Fruit fly (Drosophila melanogaster) whole organism, embryonic: Measurements from ENCODE around the gene CG46458.

Source experiments
- Atf3 ChIP-seq: fragments of 200-800 bp; sonication (Bioruptor generic); optimal IDR thresholded peaks from 3 replicates; lab custom pipeline; 2016; ENCODE audit warnings: missing biosample characterization, missing genetic modification characterization
- B-H2 ChIP-seq: fragments of 200-800 bp; sonication (Bioruptor generic); optimal IDR thresholded peaks from 2 replicates; lab custom pipeline; 2018; ENCODE audit warnings: missing biosample characterization, mild to moderate bottlenecking, missing genetic modification characterization
- CG10462 ChIP-seq: fragments of 200-800 bp; sonication (Bioruptor generic); optimal IDR thresholded peaks from 2 replicates; lab custom pipeline; 2016; ENCODE audit warnings: missing biosample characterization, missing genetic modification characterization
- CG11456 ChIP-seq: fragments of 200-800 bp; sonication (Bioruptor generic); IDR thresholded peaks from 3 replicates; pipeline ENCODE4 v1.3.6; 2022; ENCODE audit warnings: missing biosample characterization, missing genetic modification characterization
- CG11723 ChIP-seq: fragments of 200-800 bp; sonication (Bioruptor generic); optimal IDR thresholded peaks from 2 replicates; lab custom pipeline; 2017; ENCODE audit warnings: missing biosample characterization, mild to moderate bottlenecking, missing genetic modification characterization
- CG12219 ChIP-seq: fragments of 200-800 bp; sonication (Bioruptor generic); optimal IDR thresholded peaks from 3 replicates; lab custom pipeline; 2018; ENCODE audit warnings: missing biosample characterization, mild to moderate bottlenecking, missing genetic modification characterization
- CG13123 ChIP-seq: fragments of 200-800 bp; sonication (Bioruptor generic); optimal IDR thresholded peaks from 2 replicates; lab custom pipeline; 2016; ENCODE audit warnings: missing biosample characterization, missing genetic modification characterization
- CG14050 ChIP-seq: fragments of 200-800 bp; sonication (Bioruptor generic); IDR thresholded peaks from 3 replicates; pipeline ENCODE4 v1.3.6; 2022; ENCODE audit warnings: missing biosample characterization, missing genetic modification characterization
- CG15011 ChIP-seq: fragments of 200-800 bp; sonication (Bioruptor generic); optimal IDR thresholded peaks from 3 replicates; lab custom pipeline; 2018; ENCODE audit warnings: missing biosample characterization, mild to moderate bottlenecking, missing genetic modification characterization
- CG16863 ChIP-seq: fragments of 200-800 bp; sonication (Bioruptor generic); optimal IDR thresholded peaks from 3 replicates; lab custom pipeline; 2016; ENCODE audit warnings: missing biosample characterization, missing genetic modification characterization
- CG17328 ChIP-seq: fragments of 200-800 bp; sonication (Bioruptor generic); IDR thresholded peaks from 2 replicates; pipeline ENCODE4 v1.3.6; 2022; ENCODE audit warnings: missing biosample characterization, missing genetic modification characterization
- CG17568 ChIP-seq: fragments of 200-800 bp; sonication (Bioruptor generic); optimal IDR thresholded peaks from 2 replicates; lab custom pipeline; 2018; ENCODE audit warnings: missing biosample characterization, mild to moderate bottlenecking, missing genetic modification characterization, moderate library complexity
- CG1832 ChIP-seq: fragments of 200-800 bp; sonication (Bioruptor generic); optimal IDR thresholded peaks from 2 replicates; lab custom pipeline; 2017; ENCODE audit warnings: missing biosample characterization, mild to moderate bottlenecking, missing genetic modification characterization, inconsistent platforms
- CG34376 ChIP-seq: fragments of 200-800 bp; sonication (Bioruptor generic); optimal IDR thresholded peaks from 2 replicates; lab custom pipeline; 2018; ENCODE audit warnings: missing biosample characterization, mild to moderate bottlenecking, missing genetic modification characterization
- CG4360 ChIP-seq: fragments of 200-800 bp; sonication (Bioruptor generic); IDR thresholded peaks from 2 replicates; pipeline ENCODE4 v1.3.6; 2022; ENCODE audit warnings: missing biosample characterization, missing genetic modification characterization
- CG5180 ChIP-seq: fragments of 200-800 bp; sonication (Bioruptor generic); optimal IDR thresholded peaks from 3 replicates; lab custom pipeline; 2017; ENCODE audit warnings: missing biosample characterization, missing genetic modification characterization, mild to moderate bottlenecking, moderate library complexity, missing genetic modification reagents
- CG8944 ChIP-seq: fragments of 200-800 bp; sonication (Bioruptor generic); optimal IDR thresholded peaks from 3 replicates; lab custom pipeline; 2016; ENCODE audit warnings: missing biosample characterization, missing genetic modification characterization
- CG9817 ChIP-seq: fragments of 200-800 bp; sonication (Bioruptor generic); optimal IDR thresholded peaks from 2 replicates; lab custom pipeline; 2018; ENCODE audit warnings: missing biosample characterization, mild to moderate bottlenecking, missing genetic modification characterization, moderate library complexity
- CkIIα-i1 ChIP-seq: fragments of 200-800 bp; sonication (Bioruptor generic); IDR thresholded peaks from 2 replicates; pipeline ENCODE4 v1.3.6; 2022; ENCODE audit warnings: missing biosample characterization, missing genetic modification characterization
- Deaf1 ChIP-seq: fragments of 200-800 bp; optimal IDR thresholded peaks from 3 replicates; lab custom pipeline; 2019; ENCODE audit warnings: missing biosample characterization, mild to moderate bottlenecking, missing genetic modification characterization, moderate library complexity
- Fer3 ChIP-seq: fragments of 200-800 bp; sonication (Bioruptor generic); optimal IDR thresholded peaks from 2 replicates; lab custom pipeline; 2018; ENCODE audit warnings: missing biosample characterization, mild to moderate bottlenecking, missing genetic modification characterization, moderate library complexity
- GATAe ChIP-seq: fragments of 200-800 bp; sonication (Bioruptor generic); conservative IDR thresholded peaks from 2 replicates; pipeline ENCODE4 v1.3.6; 2022; ENCODE audit warnings: missing biosample characterization, missing genetic modification characterization
- HLH3B ChIP-seq: fragments of 200-800 bp; sonication (Bioruptor generic); IDR thresholded peaks from 2 replicates; pipeline ENCODE4 v1.3.6; 2022; ENCODE audit warnings: missing biosample characterization, missing genetic modification characterization
- Mes4 ChIP-seq: fragments of 200-800 bp; sonication (Bioruptor generic); optimal IDR thresholded peaks from 2 replicates; lab custom pipeline; 2016; ENCODE audit warnings: missing biosample characterization, missing genetic modification characterization
- Myb ChIP-seq: fragments of 200-800 bp; sonication (Bioruptor generic); optimal IDR thresholded peaks from 2 replicates; lab custom pipeline; 2016; ENCODE audit warnings: missing biosample characterization, missing genetic modification characterization
- Neu2 ChIP-seq: fragments of 200-800 bp; sonication (Bioruptor generic); optimal IDR thresholded peaks from 3 replicates; lab custom pipeline; 2016; ENCODE audit warnings: missing biosample characterization, missing genetic modification characterization, borderline replicate concordance
- Oaz ChIP-seq: fragments of 200-800 bp; sonication (Bioruptor generic); IDR thresholded peaks from 2 replicates; pipeline ENCODE4 v1.3.6; 2022; ENCODE audit warnings: missing biosample characterization, missing genetic modification characterization
- Sry-δ ChIP-seq: fragments of 200-800 bp; sonication (Bioruptor generic); optimal IDR thresholded peaks from 2 replicates; lab custom pipeline; 2016; ENCODE audit warnings: missing biosample characterization, missing genetic modification characterization
- YL-1 ChIP-seq: fragments of 200-800 bp; sonication (Bioruptor generic); optimal IDR thresholded peaks from 3 replicates; lab custom pipeline; 2017; ENCODE audit warnings: missing biosample characterization, mild to moderate bottlenecking, missing genetic modification characterization
- ab ChIP-seq: fragments of 200-800 bp; sonication (Bioruptor generic); optimal IDR thresholded peaks from 2 replicates; lab custom pipeline; 2016; ENCODE audit warnings: missing biosample characterization, missing genetic modification characterization
- ato ChIP-seq: fragments of 200-800 bp; sonication (Bioruptor generic); IDR thresholded peaks from 2 replicates; pipeline ENCODE4 v1.3.6; 2022; ENCODE audit warnings: missing biosample characterization, missing genetic modification characterization; ENCODE audit not compliant: partially characterized antibody
- bcd ChIP-seq: fragments of 200-800 bp; sonication (Bioruptor generic); optimal IDR thresholded peaks from 2 replicates; lab custom pipeline; 2017; ENCODE audit warnings: missing biosample characterization, mild to moderate bottlenecking, missing genetic modification characterization
- bsh ChIP-seq, 2 experiments: fragments of 200-800 bp; sonication (Bioruptor generic); optimal IDR thresholded peaks; 2 replicates each; lab custom pipeline; 2017 to 2018; ENCODE audit warnings: mild to moderate bottlenecking in 2 of 2, missing biosample characterization in 2 of 2, missing genetic modification characterization in 2 of 2, moderate library complexity in 1 of 2
- btn ChIP-seq: fragments of 200-800 bp; sonication (Bioruptor generic); optimal IDR thresholded peaks from 2 replicates; lab custom pipeline; 2016; ENCODE audit warnings: missing biosample characterization, missing genetic modification characterization
- chinmo ChIP-seq: fragments of 200-800 bp; sonication (Bioruptor generic); IDR thresholded peaks from 4 replicates; pipeline ENCODE4 v1.3.6; 2022; ENCODE audit warnings: missing biosample characterization, missing genetic modification characterization; ENCODE audit not compliant: partially characterized antibody
- chm ChIP-seq: fragments of 200-800 bp; sonication (Bioruptor generic); IDR thresholded peaks from 2 replicates; pipeline ENCODE4 v1.3.6; 2022; ENCODE audit warnings: missing biosample characterization, missing genetic modification characterization
- dan ChIP-seq: fragments of 200-800 bp; sonication (Bioruptor generic); IDR thresholded peaks from 2 replicates; pipeline ENCODE4 v1.3.6; 2022; ENCODE audit warnings: missing biosample characterization, missing genetic modification characterization
- disco-r ChIP-seq: fragments of 200-800 bp; sonication (Bioruptor generic); optimal IDR thresholded peaks from 2 replicates; lab custom pipeline; 2016; ENCODE audit warnings: missing biosample characterization, missing genetic modification characterization
- fd64A ChIP-seq: fragments of 200-800 bp; sonication (Bioruptor generic); optimal IDR thresholded peaks from 3 replicates; lab custom pipeline; 2018; ENCODE audit warnings: missing biosample characterization, mild to moderate bottlenecking, missing genetic modification characterization
- ftz-f1 ChIP-seq: fragments of 200-800 bp; sonication (Bioruptor generic); optimal IDR thresholded peaks from 2 replicates; lab custom pipeline; 2016; ENCODE audit warnings: missing biosample characterization, missing genetic modification characterization
- lbe ChIP-seq: fragments of 200-800 bp; sonication (Bioruptor generic); optimal IDR thresholded peaks from 2 replicates; lab custom pipeline; 2016; ENCODE audit warnings: missing biosample characterization, mild to moderate bottlenecking, missing genetic modification characterization
- mirr ChIP-seq: fragments of 200-800 bp; sonication (Bioruptor generic); optimal IDR thresholded peaks from 3 replicates; lab custom pipeline; 2018; ENCODE audit warnings: missing biosample characterization, mild to moderate bottlenecking, missing genetic modification characterization
- nau ChIP-seq: fragments of 200-800 bp; sonication (Bioruptor generic); optimal IDR thresholded peaks from 3 replicates; lab custom pipeline; 2017; ENCODE audit warnings: missing biosample characterization, mild to moderate bottlenecking, missing genetic modification characterization, missing genetic modification reagents
- otp ChIP-seq: fragments of 200-800 bp; sonication (Bioruptor generic); IDR thresholded peaks from 3 replicates; pipeline ENCODE4, ENCODE4 v1.3.6; 2022; ENCODE audit warnings: missing biosample characterization, missing genetic modification characterization
- pzg ChIP-seq: fragments of 200-800 bp; sonication (Bioruptor generic); optimal IDR thresholded peaks from 3 replicates; lab custom pipeline; 2018; ENCODE audit warnings: missing biosample characterization, mild to moderate bottlenecking, missing genetic modification characterization, moderate library complexity
- sug ChIP-seq: fragments of 200-800 bp; optimal IDR thresholded peaks from 2 replicates; lab custom pipeline; 2019; ENCODE audit warnings: missing biosample characterization, mild to moderate bottlenecking, missing genetic modification characterization, moderate library complexity
- tgo ChIP-seq: fragments of 200-800 bp; sonication (Bioruptor generic); IDR thresholded peaks from 3 replicates; pipeline ENCODE4 v1.3.6; 2022; ENCODE audit warnings: missing biosample characterization, missing genetic modification characterization
- tna ChIP-seq: fragments of 200-800 bp; sonication (Bioruptor generic); IDR thresholded peaks from 2 replicates; pipeline ENCODE4 v1.3.6; 2022; ENCODE audit warnings: missing biosample characterization, missing genetic modification characterization; ENCODE audit not compliant: partially characterized antibody
- vfl ChIP-seq: fragments of 200-800 bp; sonication (Bioruptor generic); optimal IDR thresholded peaks from 2 replicates; lab custom pipeline; 2016; ENCODE audit warnings: missing biosample characterization, missing genetic modification characterization
- wek ChIP-seq: fragments of 200-800 bp; sonication (Bioruptor generic); optimal IDR thresholded peaks from 3 replicates; lab custom pipeline; 2018; ENCODE audit warnings: missing biosample characterization, mild to moderate bottlenecking, missing genetic modification characterization, moderate library complexity
- yki ChIP-seq: fragments of >200 bp; optimal IDR thresholded peaks from 3 replicates; lab custom pipeline; 2018

CG46458 gene

dm6 chr3R:6919974-6920373, 38.2 kb downstream of the CG46458 start:
- TF ChIP-seq Sry-δ = peak; percentile 9
- no peak for TF ChIP-seq wek (GFP tag; lab: Kevin White, UChicago)
- TF ChIP-seq CG16863 = peak; percentile 44
- TF ChIP-seq dan (GFP tag; lab: Robert Waterston, UW) = no peak
- TF ChIP-seq CG14050 (GFP tag; lab: Robert Waterston, UW) = peak; percentile 59
- no peak for TF ChIP-seq tna (GFP tag; lab: Robert Waterston, UW)
- no peak for TF ChIP-seq CG8944
- peak; percentile 75; the same call in 2 of the 3 replicates for TF ChIP-seq CG11456
- no peak for TF ChIP-seq ftz-f1
- TF ChIP-seq nau (GFP tag; lab: Kevin White, UChicago) = no peak
- TF ChIP-seq CG17568 (GFP tag; lab: Kevin White, UChicago) = peak; percentile 15
- TF ChIP-seq Fer3 = peak; percentile 56
- TF ChIP-seq ato (GFP tag; lab: Robert Waterston, UW) = no peak
- peak; percentile 54 for TF ChIP-seq CG9817 (tag; lab: Kevin White, UChicago)
- TF ChIP-seq Myb (GFP tag; lab: Kevin White, UChicago) = no peak
- TF ChIP-seq GATAe (GFP tag; lab: Robert Waterston, UW) = no peak
- peak; percentile 55; the same call in 2 of the 3 replicates for TF ChIP-seq tgo
- TF ChIP-seq CG15011 = peak; percentile 27
- no peak for TF ChIP-seq B-H2 (GFP tag; lab: Kevin White, UChicago)
- peak; percentile 4 for TF ChIP-seq CG10462 (GFP tag; lab: Kevin White, UChicago)
- peak; percentile 83 for TF ChIP-seq HLH3B (GFP tag; lab: Robert Waterston, UW)
- no peak for TF ChIP-seq fd64A (GFP tag; lab: Kevin White, UChicago)
- TF ChIP-seq otp = 0 out of 3 replicates have a peak, but pooled peaks have one; percentile 48
- no peak for TF ChIP-seq ab
- peak; percentile 6 for TF ChIP-seq Atf3 (GFP tag; lab: Kevin White, UChicago)
- no peak for TF ChIP-seq mirr
- no peak for TF ChIP-seq sug (tag; lab: Kevin White, UChicago)
- no peak for TF ChIP-seq Neu2
- TF ChIP-seq vfl (GFP tag; lab: Kevin White, UChicago) = peak; percentile 21
- TF ChIP-seq bcd (GFP tag; lab: Kevin White, UChicago) = peak; percentile 50
- peak; percentile 38; the same call in 1 of the 2 replicates for TF ChIP-seq CG4360 (GFP tag; lab: Robert Waterston, UW)
- TF ChIP-seq CG5180 = peak; percentile 20
- TF ChIP-seq YL-1 (GFP tag; lab: Kevin White, UChicago) = no peak
- TF ChIP-seq CG1832 (GFP tag; lab: Kevin White, UChicago) = no peak
- TF ChIP-seq CG12219 (GFP tag; lab: Kevin White, UChicago) = peak; percentile 56
- TF ChIP-seq btn (GFP tag; lab: Kevin White, UChicago) = peak; percentile 3
- no peak for TF ChIP-seq pzg
- peak in 1 of 2 experiments; percentile 71 for TF ChIP-seq bsh (GFP tag; optimal IDR thresholded peaks at IDR 0.05; lab: Kevin White, UChicago)
- TF ChIP-seq CG17328 (GFP tag; lab: Robert Waterston, UW) = peak; percentile 76
- TF ChIP-seq chinmo (GFP tag; lab: Robert Waterston, UW) = no peak
- peak; percentile 4 for TF ChIP-seq CG11723
- no peak for TF ChIP-seq Mes4
- no peak for TF ChIP-seq CkIIα-i1 (GFP tag; lab: Robert Waterston, UW)
- TF ChIP-seq lbe (GFP tag; lab: Kevin White, UChicago) = no peak
- TF ChIP-seq CG34376 (GFP tag; lab: Kevin White, UChicago) = no peak
- TF ChIP-seq CG13123 (GFP tag; lab: Kevin White, UChicago) = no peak
- peak; percentile 4 for TF ChIP-seq Deaf1 (tag; lab: Kevin White, UChicago)
- no peak for TF ChIP-seq yki (lab: Kevin White, UChicago)
- TF ChIP-seq disco-r (GFP tag; lab: Kevin White, UChicago) = no peak
- TF ChIP-seq Oaz (GFP tag; lab: Robert Waterston, UW) = peak; percentile 59
- peak; percentile 11; the same call in 1 of the 2 replicates for TF ChIP-seq chm
